Fruit fly (Drosophila melanogaster) whole organism, embryonic: ENCODE measurements around the gene CG12609.

ENCODE experiments used
- Bgb ChIP-seq: fragments of 200-800 bp; sonication (Bioruptor generic); IDR thresholded peaks from 2 replicates; pipeline ENCODE4 v1.3.6; 2022; ENCODE audit warnings: missing biosample characterization, missing genetic modification characterization; ENCODE audit not compliant: partially characterized antibody
- CG32532 ChIP-seq: fragments of 200-800 bp; sonication (Bioruptor generic); IDR thresholded peaks from 2 replicates; pipeline ENCODE4 v1.3.6; 2022; ENCODE audit warnings: missing biosample characterization, missing genetic modification characterization
- CG4707 ChIP-seq: fragments of 200-800 bp; sonication (Bioruptor generic); optimal IDR thresholded peaks from 2 replicates; lab custom pipeline; 2018; ENCODE audit warnings: missing biosample characterization, mild to moderate bottlenecking, missing genetic modification characterization, moderate library complexity
- CG9797 ChIP-seq: fragments of 200-800 bp; sonication (Bioruptor generic); optimal IDR thresholded peaks from 3 replicates; lab custom pipeline; 2018; ENCODE audit warnings: missing biosample characterization, mild to moderate bottlenecking, missing genetic modification characterization
- Dfd ChIP-seq, 2 experiments: fragments of >200 bp; optimal IDR thresholded peaks; 2 replicates each; lab custom pipeline; 2017; ENCODE audit warnings: missing biosample characterization in 2 of 2, missing genetic modification characterization in 2 of 2
- Dip2 ChIP-seq: fragments of 200-800 bp; sonication (Bioruptor generic); IDR thresholded peaks from 2 replicates; pipeline ENCODE4 v1.3.6; 2022; ENCODE audit warnings: missing biosample characterization, missing genetic modification characterization
- Taf1 ChIP-seq: fragments of 200-800 bp; sonication (Bioruptor generic); IDR thresholded peaks from 2 replicates; pipeline ENCODE4 v1.3.6; 2022; ENCODE audit warnings: missing biosample characterization, missing genetic modification characterization
- hkb ChIP-seq, 2 experiments: fragments of 200-800 bp in 1 of 2; fragments of >200 bp in 1 of 2; sonication (Bioruptor generic) in 1 of 2; IDR thresholded peaks in 1 of 2; optimal IDR thresholded peaks in 1 of 2; 2 replicates each; pipeline versions ENCODE4 v1.3.6 to Lab custom; 2017 to 2022; ENCODE audit warnings: missing biosample characterization in 1 of 2, missing genetic modification characterization in 1 of 2
- knrl ChIP-seq: fragments of 200-800 bp; sonication (Bioruptor generic); IDR thresholded peaks from 3 replicates; pipeline ENCODE4 v1.3.6; 2022; ENCODE audit warnings: missing biosample characterization, missing genetic modification characterization; ENCODE audit not compliant: partially characterized antibody
- org-1 ChIP-seq: fragments of 200-800 bp; sonication (Bioruptor generic); optimal IDR thresholded peaks from 2 replicates; lab custom pipeline; 2017; ENCODE audit warnings: missing biosample characterization, missing genetic modification characterization
- slp2 ChIP-seq: fragments of 200-800 bp; sonication (Bioruptor generic); optimal IDR thresholded peaks from 2 replicates; lab custom pipeline; 2016; ENCODE audit warnings: missing biosample characterization, missing genetic modification characterization

dm6 chrX:18771995-18772394, 23.9 kb upstream of the CG12609 start:
- TF ChIP-seq Bgb (GFP tag; lab: Robert Waterston, UW) (no peak), Dfd (GFP tag; optimal IDR thresholded peaks at IDR 0.05; lab: Kevin White, UChicago) (no peak), CG4707 (no peak), CG32532 (GFP tag; lab: Robert Waterston, UW) (no peak), CG9797 (GFP tag; lab: Kevin White, UChicago) (no peak), hkb (optimal IDR thresholded peaks at IDR 0.05; lab: Kevin White, UChicago) (no peak), hkb (GFP tag; IDR thresholded peaks at IDR 0.05; lab: Robert Waterston, UW) (no peak), Dip2 (GFP tag; lab: Robert Waterston, UW) (no peak), knrl (GFP tag; lab: Robert Waterston, UW) (no peak), Taf1 (GFP tag; lab: Robert Waterston, UW) (no peak), org-1 (GFP tag; lab: Kevin White, UChicago) (no peak), slp2 (GFP tag; lab: Kevin White, UChicago) (no peak)
